Fruit fly (Drosophila melanogaster): ENCODE measurements around the gene Pdss2.
A peak's percentile ranks its signal among the peaks of the same experiment; 100 is the strongest.

Pdss2 gene

DNA sequence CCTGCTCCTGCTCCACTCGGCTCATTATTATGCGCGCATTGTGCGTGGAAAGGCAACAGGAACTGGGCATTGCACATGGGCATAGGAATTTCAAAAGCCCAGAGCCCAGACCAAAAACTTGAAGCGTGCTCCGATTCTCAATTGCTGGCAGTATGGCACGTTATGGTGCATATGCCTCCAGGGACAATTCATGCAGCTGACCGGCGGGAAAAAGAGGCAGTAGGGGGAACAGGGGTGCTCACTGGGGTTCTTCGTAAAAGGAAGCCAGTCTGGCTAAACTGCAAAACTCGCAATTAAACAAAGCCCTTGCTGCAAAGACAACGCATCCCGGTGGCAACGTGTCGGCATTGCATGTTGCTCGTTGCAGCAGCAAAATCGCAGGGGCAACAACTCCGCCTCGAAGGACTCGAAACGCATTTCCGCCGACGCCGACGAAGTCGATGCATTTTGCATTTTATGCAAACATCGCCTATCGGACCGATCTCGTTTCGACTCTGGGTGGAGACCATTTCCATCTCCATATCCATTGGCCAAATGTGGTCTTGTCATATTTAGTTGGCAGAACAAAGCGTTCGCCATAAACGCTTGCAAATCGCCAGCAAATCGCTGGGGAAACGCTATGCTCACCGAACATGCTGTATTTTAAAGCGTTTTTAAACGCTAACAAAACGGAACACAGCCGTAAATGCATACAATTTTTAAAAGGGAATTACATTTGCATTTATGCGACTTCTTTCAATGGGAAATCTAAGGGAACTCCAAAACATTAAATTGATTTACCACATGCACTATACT is 43.1 kb upstream of the Pdss2 start:
- TF ChIP-seq jim (GFP tag; optimal IDR thresholded peaks at IDR 0.05), result no peak
- no peak for TF ChIP-seq Rel (GFP tag; optimal IDR thresholded peaks at IDR 0.05)
- no peak for TF ChIP-seq Rel (tag; optimal IDR thresholded peaks at IDR 0.05)
- no peak for TF ChIP-seq pan (optimal IDR thresholded peaks at IDR 0.05)
- no peak for TF ChIP-seq foxo (GFP tag; optimal IDR thresholded peaks at IDR 0.05)
- peak; percentile 13 for TF ChIP-seq brk (GFP tag; optimal IDR thresholded peaks at IDR 0.05)
- TF ChIP-seq psq (GFP tag; optimal IDR thresholded peaks at IDR 0.05), result peak; percentile 30
- TF ChIP-seq br (GFP tag; optimal IDR thresholded peaks at IDR 0.05), result peak; percentile 27
- TF ChIP-seq HLH106 (tag; optimal IDR thresholded peaks at IDR 0.05), result no peak
- TF ChIP-seq Hr83 (GFP tag; optimal IDR thresholded peaks at IDR 0.05; ENCODE audit: poor library complexity, severe bottlenecking), result no peak
- TF ChIP-seq OdsH (GFP tag; optimal IDR thresholded peaks at IDR 0.05), result no peak
- TF ChIP-seq sv (GFP tag; optimal IDR thresholded peaks at IDR 0.05), result no peak
- no peak for TF ChIP-seq dsf (GFP tag; optimal IDR thresholded peaks at IDR 0.05; ENCODE audit: borderline replicate concordance)
- no peak for TF ChIP-seq CrebA (GFP tag; optimal IDR thresholded peaks at IDR 0.05; ENCODE audit: borderline replicate concordance)

DNA sequence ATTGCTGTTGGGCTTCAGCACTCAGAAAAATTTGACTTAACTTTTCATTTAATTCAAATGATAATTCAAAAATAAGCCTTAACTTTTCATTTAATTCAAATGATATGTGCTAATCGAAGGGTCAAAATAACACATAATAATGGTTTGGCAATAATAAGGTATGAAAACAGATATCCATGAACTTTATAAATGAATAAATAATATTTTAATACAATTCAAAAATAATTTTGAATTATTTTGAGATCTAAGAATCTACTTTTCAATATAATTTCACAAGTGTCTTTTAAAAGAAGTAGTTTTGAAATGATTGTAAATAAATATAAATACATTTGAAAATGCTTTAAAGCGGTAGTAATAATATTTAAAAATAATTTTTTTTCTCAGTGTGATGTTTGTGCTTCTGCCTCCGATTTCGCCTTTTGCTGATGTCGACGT is 40.8 kb upstream of the Pdss2 start:
- TF ChIP-seq foxo (GFP tag; optimal IDR thresholded peaks at IDR 0.05) (peak in 1 of 2 experiments; percentile 49), OdsH (GFP tag; optimal IDR thresholded peaks at IDR 0.05) (peak; percentile 26), rgr (GFP tag; optimal IDR thresholded peaks at IDR 0.05) (peak; percentile 13), brk (GFP tag; optimal IDR thresholded peaks at IDR 0.05) (no peak), N (GFP tag; optimal IDR thresholded peaks at IDR 0.05) (no peak), GATAd (GFP tag; optimal IDR thresholded peaks at IDR 0.05) (no peak), Dif (GFP tag; optimal IDR thresholded peaks at IDR 0.05; ENCODE audit: partially characterized antibody) (no peak), Hr83 (GFP tag; optimal IDR thresholded peaks at IDR 0.05; ENCODE audit: poor library complexity, severe bottlenecking) (no peak), fru (GFP tag; optimal IDR thresholded peaks at IDR 0.05) (no peak), dsf (GFP tag; optimal IDR thresholded peaks at IDR 0.05; ENCODE audit: borderline replicate concordance) (no peak), woc (GFP tag; optimal IDR thresholded peaks at IDR 0.05) (no peak), Dfd (GFP tag; optimal IDR thresholded peaks at IDR 0.05) (no peak), h (GFP tag; optimal IDR thresholded peaks at IDR 0.05) (no peak), Myc (optimal IDR thresholded peaks at IDR 0.05) (no peak), psq (GFP tag; optimal IDR thresholded peaks at IDR 0.05) (peak; percentile 27), dmrt93B (GFP tag; optimal IDR thresholded peaks at IDR 0.05) (peak; percentile 1), Rel (GFP tag; optimal IDR thresholded peaks at IDR 0.05) (no peak), Rel (tag; optimal IDR thresholded peaks at IDR 0.05) (no peak), Hnf4 (GFP tag; optimal IDR thresholded peaks at IDR 0.05) (no peak), ey (GFP tag; optimal IDR thresholded peaks at IDR 0.05) (no peak), Hr78 (GFP tag; optimal IDR thresholded peaks at IDR 0.05) (no peak), jim (GFP tag; optimal IDR thresholded peaks at IDR 0.05) (no peak), CrebA (GFP tag; optimal IDR thresholded peaks at IDR 0.05; ENCODE audit: borderline replicate concordance) (no peak), Sp1 (GFP tag; optimal IDR thresholded peaks at IDR 0.05) (peak; percentile 65), lola (GFP tag; optimal IDR thresholded peaks at IDR 0.05) (no peak), CG9705 (GFP tag; optimal IDR thresholded peaks at IDR 0.05) (no peak), HLH106 (tag; optimal IDR thresholded peaks at IDR 0.05) (peak; percentile 52), Abd-B (GFP tag; optimal IDR thresholded peaks at IDR 0.05) (no peak), pan (optimal IDR thresholded peaks at IDR 0.05) (no peak), tai (GFP tag; optimal IDR thresholded peaks at IDR 0.05) (no peak), Vsx2 (GFP tag; optimal IDR thresholded peaks at IDR 0.05; ENCODE audit: partially characterized antibody) (no peak), sage (GFP tag; optimal IDR thresholded peaks at IDR 0.05) (no peak), sv (GFP tag; optimal IDR thresholded peaks at IDR 0.05) (no peak), br (GFP tag; optimal IDR thresholded peaks at IDR 0.05) (no peak), usp (GFP tag; optimal IDR thresholded peaks at IDR 0.05) (no peak), dl (GFP tag; optimal IDR thresholded peaks at IDR 0.05; ENCODE audit: insufficient read depth in 1 of 2, partially characterized antibody in 2 of 2) (no peak), CG32264 (GFP tag; optimal IDR thresholded peaks at IDR 0.05) (no peak), Mio (GFP tag; optimal IDR thresholded peaks at IDR 0.05) (no peak), Jra (GFP tag; optimal IDR thresholded peaks at IDR 0.05) (no peak)
